Worm (Caenorhabditis elegans): Measurements from ENCODE around the gene ZK1055.7.

DNA sequence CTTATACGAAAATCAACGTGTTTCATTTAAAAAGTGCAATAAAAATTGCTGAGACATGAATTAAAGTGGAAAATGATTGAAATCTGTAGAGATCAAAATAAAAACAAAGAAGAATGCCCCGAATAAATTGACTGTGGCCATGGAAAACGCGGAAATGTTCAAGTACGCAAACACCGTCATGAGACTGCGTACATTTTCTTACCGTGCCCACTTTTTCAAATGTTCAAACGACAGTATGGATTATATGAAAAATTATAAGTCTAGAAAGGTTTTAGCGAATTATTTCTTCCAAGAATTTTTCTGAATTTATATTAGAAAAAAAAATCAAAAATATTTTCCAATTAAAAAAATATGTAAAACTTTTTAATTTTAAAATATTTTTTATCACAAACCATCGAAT lies 6.3 kb upstream of the ZK1055.7 start:
- no peak for TF ChIP-seq fos-1 (tag; optimal IDR thresholded peaks at IDR 0.05)
- TF ChIP-seq ama-1 (optimal IDR thresholded peaks at IDR 0.05) = no peak

Measured in whole organism, L2 larva.